Fruit fly (Drosophila melanogaster) whole organism, pupa: Measurements from ENCODE around the gene Cp16.

Experiments
- CG14655 ChIP-seq: fragments of 200-800 bp; sonication (Bioruptor generic); optimal IDR thresholded peaks from 3 replicates; lab custom pipeline; 2017; ENCODE audit warnings: mild to moderate bottlenecking, missing biosample characterization, missing genetic modification reagents, missing genetic modification characterization
- CG15710 ChIP-seq: fragments of 200-800 bp; sonication (Bioruptor generic); optimal IDR thresholded peaks from 2 replicates; lab custom pipeline; 2018; ENCODE audit warnings: missing biosample characterization, mild to moderate bottlenecking, missing genetic modification characterization, moderate library complexity

DNA sequence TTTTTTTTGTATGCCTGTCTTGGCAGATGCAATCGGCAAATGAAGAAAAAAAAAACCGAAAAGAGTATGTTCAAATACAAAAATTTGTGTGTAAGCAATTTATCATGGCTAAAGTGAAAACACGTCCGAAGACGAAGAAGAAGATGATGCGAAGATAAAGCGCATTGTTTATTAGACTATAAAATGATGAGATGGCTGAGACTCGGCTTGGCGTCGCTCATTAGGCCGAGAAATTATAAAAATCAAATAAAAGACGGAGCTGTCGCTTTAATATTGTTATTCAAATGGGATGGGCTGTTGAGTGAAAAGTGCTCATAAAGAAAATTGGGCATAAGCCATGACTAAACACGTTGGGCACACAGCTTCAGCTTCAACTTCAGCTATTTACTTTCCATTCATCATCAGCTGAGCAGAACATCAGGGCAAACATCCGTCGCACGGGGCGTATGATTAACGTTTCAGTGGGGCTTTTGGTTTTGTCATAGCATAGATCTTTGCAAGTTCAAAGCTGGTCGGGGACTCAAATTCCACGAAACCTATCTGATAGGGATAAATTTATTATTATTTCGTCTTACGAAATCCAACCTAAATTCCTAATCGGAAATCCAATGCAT, 39.0 kb downstream of the Cp16 start:
- no peak for TF ChIP-seq CG15710
- TF ChIP-seq CG14655 (GFP tag; lab: Kevin White, UChicago), result no peak
